Fruit fly (Drosophila melanogaster): ENCODE measurements around the gene Vha68-1.
A peak's percentile ranks its signal among the peaks of the same experiment; 100 is the strongest.

Vha68-1 gene

DNA sequence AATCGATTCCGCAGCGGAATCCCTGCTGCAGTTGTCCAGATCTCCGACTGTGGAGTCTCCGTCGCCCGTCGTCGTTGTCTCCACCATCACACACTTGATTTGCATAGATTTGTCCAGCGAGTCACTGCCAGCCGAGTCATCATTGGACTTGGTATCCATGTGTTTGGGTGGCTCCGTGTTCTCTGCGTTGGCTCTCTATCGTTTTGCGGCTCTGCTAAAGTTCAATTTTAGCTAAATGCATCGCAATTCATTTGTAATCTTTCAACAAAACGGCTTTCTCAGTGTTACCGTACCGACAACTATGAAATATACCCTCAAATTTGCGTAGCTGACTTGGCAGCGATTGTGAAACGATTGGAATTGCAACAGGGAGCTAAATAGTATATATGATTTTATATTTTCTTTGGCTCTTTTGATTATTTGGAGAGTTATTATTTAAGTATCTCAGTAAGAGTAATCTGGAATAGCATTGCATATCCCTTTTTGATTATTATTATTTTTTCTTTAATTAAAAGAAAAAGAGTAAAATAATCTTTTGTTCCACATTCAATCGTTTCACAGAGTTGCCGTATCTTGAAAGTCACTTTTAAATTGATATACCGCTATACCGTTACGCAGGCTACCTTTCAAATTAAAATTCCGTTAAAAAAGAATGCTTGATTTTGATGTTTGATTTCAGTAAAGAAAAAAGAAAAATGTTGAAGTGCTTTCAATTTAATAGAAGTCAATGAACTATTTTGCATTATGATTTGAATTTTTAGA is 17.3 kb upstream of the Vha68-1 start, which contains the start of gene CG9933:
TSS of gene CG9933 (minus strand) at position 293 of the 762 bp plus-strand sequence.
- no peak for TF ChIP-seq CG4318 (GFP tag; optimal IDR thresholded peaks at IDR 0.05)
- no peak for TF ChIP-seq Blimp-1 (GFP tag; optimal IDR thresholded peaks at IDR 0.05)
- TF ChIP-seq CG10631 (GFP tag; optimal IDR thresholded peaks at IDR 0.05), result no peak
- no peak for TF ChIP-seq esn (GFP tag; optimal IDR thresholded peaks at IDR 0.05)
- TF ChIP-seq Gug (GFP tag; IDR thresholded peaks at IDR 0.05), result no peak
- no peak for TF ChIP-seq CG11294 (GFP tag; IDR thresholded peaks at IDR 0.05)
- TF ChIP-seq cyc (GFP tag; optimal IDR thresholded peaks at IDR 0.05), result no peak
- no peak for TF ChIP-seq CG15336 (GFP tag; IDR thresholded peaks at IDR 0.05)
- no peak for TF ChIP-seq Hr4 (GFP tag; optimal IDR thresholded peaks at IDR 0.05)

DNA sequence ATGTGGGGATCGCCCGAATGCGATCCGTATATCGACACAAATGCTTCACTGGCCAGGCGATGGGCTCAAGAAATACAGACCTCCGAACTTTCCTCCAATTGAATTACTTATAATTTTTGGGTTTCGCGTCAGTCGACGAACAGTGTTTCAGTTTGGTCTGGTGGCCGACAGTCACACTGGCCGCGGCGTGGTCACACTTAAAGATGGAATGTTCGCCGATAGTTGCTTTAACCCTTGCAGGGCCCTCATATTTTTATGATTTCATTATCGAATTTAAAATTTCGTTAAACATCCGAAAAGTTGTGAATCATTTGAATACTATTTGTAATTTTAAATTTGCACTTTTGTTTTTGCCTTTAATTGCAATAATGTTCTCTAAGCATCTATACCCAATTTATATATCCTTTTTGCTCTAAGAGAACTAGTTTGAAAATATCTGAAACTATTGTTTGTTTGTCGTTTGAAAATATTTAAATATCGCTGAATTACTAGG is 15.1 kb upstream of the Vha68-1 start, which contains the start of gene Ube4B:
TSS of gene Ube4B (minus strand) at position 443 of the 493 bp plus-strand sequence.
- peak in 1 of 2 experiments; percentile 12 for TF ChIP-seq salr (GFP tag; optimal IDR thresholded peaks at IDR 0.05)
- TF ChIP-seq acj6 (GFP tag; optimal IDR thresholded peaks at IDR 0.05), result no peak
- peak; percentile 85 for TF ChIP-seq Sox14 (GFP tag; optimal IDR thresholded peaks at IDR 0.05)
- no peak for TF ChIP-seq fd59A (GFP tag; optimal IDR thresholded peaks at IDR 0.05)
- TF ChIP-seq Sox15 (GFP tag; optimal IDR thresholded peaks at IDR 0.05), result peak; percentile 16
- no peak for TF ChIP-seq spab (GFP tag; optimal IDR thresholded peaks at IDR 0.05)
- peak; percentile 71 for TF ChIP-seq CG31627 (GFP tag; optimal IDR thresholded peaks at IDR 0.05)
- no peak for TF ChIP-seq CG6808 (GFP tag; optimal IDR thresholded peaks at IDR 0.05)
- no peak for TF ChIP-seq ss (GFP tag; optimal IDR thresholded peaks at IDR 0.05)
- TF ChIP-seq Smox (GFP tag; optimal IDR thresholded peaks at IDR 0.05), result no peak
- no peak for TF ChIP-seq CG6854 (GFP tag; optimal IDR thresholded peaks at IDR 0.05)
- TF ChIP-seq CG8119 (GFP tag; IDR thresholded peaks at IDR 0.05), result peak; percentile 25; the same call in 1 of the 3 replicates
- no peak for TF ChIP-seq vri (GFP tag; optimal IDR thresholded peaks at IDR 0.05)
- peak; percentile 48; the same call in 1 of the 2 replicates for TF ChIP-seq Gug (GFP tag; IDR thresholded peaks at IDR 0.05)
- no peak for TF ChIP-seq Sox102F (GFP tag; optimal IDR thresholded peaks at IDR 0.05)
- no peak for TF ChIP-seq cyc (GFP tag; optimal IDR thresholded peaks at IDR 0.05)
- peak; percentile 41; the same call in 1 of the 3 replicates for TF ChIP-seq CG6163 (GFP tag; IDR thresholded peaks at IDR 0.05)
- no peak for TF ChIP-seq Hr4 (GFP tag; optimal IDR thresholded peaks at IDR 0.05)
- TF ChIP-seq CG3032 (tag; optimal IDR thresholded peaks at IDR 0.05), result peak; percentile 60
- no peak for TF ChIP-seq Blimp-1 (GFP tag; optimal IDR thresholded peaks at IDR 0.05)
- TF ChIP-seq Eip78C (GFP tag), result peak; percentile 75
- TF ChIP-seq CG32006 (GFP tag; optimal IDR thresholded peaks at IDR 0.05), result no peak
- peak; percentile 76 for TF ChIP-seq eg (GFP tag; IDR thresholded peaks at IDR 0.05)
- TF ChIP-seq CG16779 (tag; optimal IDR thresholded peaks at IDR 0.05), result no peak
- TF ChIP-seq dac (GFP tag; optimal IDR thresholded peaks at IDR 0.05), result no peak
- TF ChIP-seq esn (GFP tag; optimal IDR thresholded peaks at IDR 0.05), result peak; percentile 69
- peak; percentile 36; the same call in 1 of the 2 replicates for TF ChIP-seq CG15336 (GFP tag; IDR thresholded peaks at IDR 0.05)
- TF ChIP-seq CG4318 (GFP tag; optimal IDR thresholded peaks at IDR 0.05), result no peak
- TF ChIP-seq fkh (GFP tag; optimal IDR thresholded peaks at IDR 0.05), result no peak
- TF ChIP-seq CG1621 (tag; optimal IDR thresholded peaks at IDR 0.05), result no peak
- TF ChIP-seq CG10631 (GFP tag; optimal IDR thresholded peaks at IDR 0.05), result no peak
- no peak for TF ChIP-seq CG6792 (GFP tag; optimal IDR thresholded peaks at IDR 0.05)
- TF ChIP-seq Hr39 (GFP tag; optimal IDR thresholded peaks at IDR 0.05), result peak; percentile 70
- TF ChIP-seq CG11762 (GFP tag; optimal IDR thresholded peaks at IDR 0.05; ENCODE audit: insufficient read depth), result peak; percentile 16
- TF ChIP-seq CG11294 (GFP tag; IDR thresholded peaks at IDR 0.05), result no peak
- TF ChIP-seq pdm3 (GFP tag; optimal IDR thresholded peaks at IDR 0.05), result no peak
- TF ChIP-seq CG6276 (GFP tag; optimal IDR thresholded peaks at IDR 0.05), result no peak
- TF ChIP-seq CG11902 (GFP tag; optimal IDR thresholded peaks at IDR 0.05), result no peak
- TF ChIP-seq Met (GFP tag; optimal IDR thresholded peaks at IDR 0.05), result no peak
- no peak for TF ChIP-seq CG3919 (GFP tag; optimal IDR thresholded peaks at IDR 0.05)
- no peak for TF ChIP-seq CG34406 (GFP tag; optimal IDR thresholded peaks at IDR 0.05)
- TF ChIP-seq lz (GFP tag; optimal IDR thresholded peaks at IDR 0.05), result peak; percentile 73
- TF ChIP-seq topi (GFP tag; optimal IDR thresholded peaks at IDR 0.05), result peak; percentile 43
- TF ChIP-seq svp (GFP tag), result peak; percentile 90

Measured in whole organism, prepupa.